Worm (Caenorhabditis elegans): ENCODE data around the gene ZK353.4.
A peak's percentile ranks its signal among the peaks of the same experiment; 100 is the strongest.
"Not testable (repeated sequence)": the region's sequence is repeated elsewhere in the genome, so short reads cannot be mapped to it uniquely, and the experiment has no call there.

The ZK353.4 gene

ce11 chrIII:8358213-8358672 is 31.2 kb downstream of the ZK353.4 start, which contains the start of the genes R05D3.8 and rfp-1:
R05D3.8 (minus strand) TSS chrIII:8358327.
rfp-1 (plus strand) TSS chrIII:8358622.
- TF ChIP-seq hmg-4 (GFP tag; optimal IDR thresholded peaks at IDR 0.05), result no peak
- no peak for TF ChIP-seq B0310.2 (tag; optimal IDR thresholded peaks at IDR 0.05)
- TF ChIP-seq ceh-13 (GFP tag; optimal IDR thresholded peaks at IDR 0.05), result no peak
- TF ChIP-seq aly-1 (tag; optimal IDR thresholded peaks at IDR 0.05), result no peak
- no peak for TF ChIP-seq ceh-36 (tag; optimal IDR thresholded peaks at IDR 0.05)
- no peak for TF ChIP-seq pes-1 (GFP tag; IDR thresholded peaks at IDR 0.05)
- no peak for TF ChIP-seq F13C5.2 (tag; optimal IDR thresholded peaks at IDR 0.05)
- TF ChIP-seq scrt-1 (GFP tag; IDR thresholded peaks at IDR 0.05), result no peak
- no peak for TF ChIP-seq tra-4 (tag; optimal IDR thresholded peaks at IDR 0.05)
- TF ChIP-seq tbx-11 (GFP tag; IDR thresholded peaks at IDR 0.05), result no peak
- TF ChIP-seq hmbx-1 (tag; optimal IDR thresholded peaks at IDR 0.05), result no peak
- no peak for TF ChIP-seq tbx-37 (GFP tag; conservative IDR thresholded peaks at IDR 0.05)
- TF ChIP-seq sea-1 (GFP tag; conservative IDR thresholded peaks at IDR 0.05), result no peak
- TF ChIP-seq ets-7 (tag; optimal IDR thresholded peaks at IDR 0.05), result no peak
- TF ChIP-seq hnd-1 (tag; optimal IDR thresholded peaks at IDR 0.05), result no peak
- no peak for TF ChIP-seq flt-1 (GFP tag; IDR thresholded peaks at IDR 0.05)
- no peak for TF ChIP-seq ama-1 (optimal IDR thresholded peaks at IDR 0.05)

ce11 chrIII:8356407-8356881 is 33.0 kb downstream of the ZK353.4 start:
- TF ChIP-seq tra-4 (tag; optimal IDR thresholded peaks at IDR 0.05), result no peak
- peak; percentile 78 for TF ChIP-seq hmg-4 (GFP tag; optimal IDR thresholded peaks at IDR 0.05)
- TF ChIP-seq hnd-1 (tag; optimal IDR thresholded peaks at IDR 0.05), result no peak
- peak; percentile 72 for TF ChIP-seq aly-1 (tag; optimal IDR thresholded peaks at IDR 0.05)
- TF ChIP-seq F13C5.2 (tag; optimal IDR thresholded peaks at IDR 0.05), result peak; percentile 49

- TF ChIP-seq hmg-4 (GFP tag; optimal IDR thresholded peaks at IDR 0.05), result no peak
Measured at ce11 chrIII:8355462-8355815, 34.0 kb downstream of the ZK353.4 start.

ce11 chrIII:8354644-8355461 is 34.6 kb downstream of the ZK353.4 start, which contains the start of gene unc-116:
unc-116 (minus strand) TSS chrIII:8355174.
- peak; percentile 63 for TF ChIP-seq hmg-4 (GFP tag; optimal IDR thresholded peaks at IDR 0.05)
- no peak for TF ChIP-seq aly-1 (tag; optimal IDR thresholded peaks at IDR 0.05)

- not testable (repeated sequence) for TF ChIP-seq ama-1 (optimal IDR thresholded peaks at IDR 0.05); flt-1 (GFP tag; IDR thresholded peaks at IDR 0.05); hmg-4 (GFP tag; optimal IDR thresholded peaks at IDR 0.05)
Measured at ce11 chrIII:8347822-8348221, 41.6 kb downstream of the ZK353.4 start, which contains the start of gene clc-29. clc-29 (minus strand) TSS chrIII:8347922.

ce11 chrIII:8344283-8344682 is 45.2 kb downstream of the ZK353.4 start, which contains the start of gene ZC262.7:
ZC262.7 (minus strand) TSS chrIII:8344336.
- not testable (repeated sequence) for TF ChIP-seq hmbx-1, tra-4, F13C5.2 (tag; optimal IDR thresholded peaks at IDR 0.05)

- TF ChIP-seq B0310.2 (tag; optimal IDR thresholded peaks at IDR 0.05); sea-1 (GFP tag; conservative IDR thresholded peaks at IDR 0.05); tbx-37 (GFP tag; conservative IDR thresholded peaks at IDR 0.05): not testable (repeated sequence)
Measured at ce11 chrIII:8339372-8339771, 50.1 kb downstream of the ZK353.4 start, which contains the start of gene clc-28. clc-28 (minus strand) TSS chrIII:8339472.
